Worm (Caenorhabditis elegans): ENCODE data around the gene dnj-23.

ce11 chrII:9116404-9116803 is 8.0 kb upstream of the dnj-23 start:
- TF ChIP-seq alr-1 (tag; optimal IDR thresholded peaks at IDR 0.05) (no peak), unc-39 (tag; optimal IDR thresholded peaks at IDR 0.05) (no peak)
